Worm (Caenorhabditis elegans): Measurements from ENCODE around the gene F14H12.3.
A peak's percentile ranks its signal among the peaks of the same experiment; 100 is the strongest.

The F14H12.3 gene

ce11 chrX:4388834-4389409, 44.9 kb downstream of the F14H12.3 start, which contains the start of gene dpy-23 (continued):
- TF ChIP-seq F49E8.2 (tag; optimal IDR thresholded peaks at IDR 0.05; ENCODE audit: insufficient read depth) (no peak), ZK185.1 (tag; optimal IDR thresholded peaks at IDR 0.05; ENCODE audit: poor library complexity, severe bottlenecking) (peak; percentile 81), F22D6.2 (tag; optimal IDR thresholded peaks at IDR 0.05) (peak; percentile 35), nhr-90 (tag; optimal IDR thresholded peaks at IDR 0.05) (peak; percentile 2), snpc-1.1 (tag; optimal IDR thresholded peaks at IDR 0.05; ENCODE audit: insufficient read depth) (no peak), ets-4 (GFP tag; optimal IDR thresholded peaks at IDR 0.05) (peak; percentile 64), snpc-4 (GFP tag; optimal IDR thresholded peaks at IDR 0.05) (peak; percentile 42), snpc-4 (tag; optimal IDR thresholded peaks at IDR 0.05) (peak; percentile 2 to 55 (median 53)), madf-10 (tag; optimal IDR thresholded peaks at IDR 0.05) (peak; percentile 96), hrde-1 (tag; optimal IDR thresholded peaks at IDR 0.05; ENCODE audit: borderline replicate concordance) (no peak), C17E4.6 (GFP tag; IDR thresholded peaks at IDR 0.05) (no peak), ccch-3 (GFP tag; optimal IDR thresholded peaks at IDR 0.05) (no peak), let-607 (tag; optimal IDR thresholded peaks at IDR 0.05) (peak in 1 of 2 experiments; percentile 59), somi-1 (GFP tag; optimal IDR thresholded peaks at IDR 0.05) (peak; percentile 86), tlf-1 (GFP tag; optimal IDR thresholded peaks at IDR 0.05) (peak; percentile 38), chd-7 (tag; optimal IDR thresholded peaks at IDR 0.05) (peak; percentile 82), ama-1 (optimal IDR thresholded peaks at IDR 0.05) (no peak), ama-1 (GFP tag; optimal IDR thresholded peaks at IDR 0.05) (no peak), Y67H2A.10 (GFP tag; conservative IDR thresholded peaks at IDR 0.05) (peak; percentile 64), ekl-4 (GFP tag; IDR thresholded peaks at IDR 0.05) (peak; percentile 55), lin-54 (GFP tag; optimal IDR thresholded peaks at IDR 0.05) (peak; percentile 51), pha-4 (tag; optimal IDR thresholded peaks at IDR 0.05) (peak; percentile 33), ztf-18 (tag; optimal IDR thresholded peaks at IDR 0.05) (peak; percentile 19), dox-1 (GFP tag; IDR thresholded peaks at IDR 0.05) (peak; percentile 87), pbrm-1 (GFP tag; IDR thresholded peaks at IDR 0.05) (peak; percentile 87), K11D2.4 (GFP tag; IDR thresholded peaks at IDR 0.05) (peak; percentile 82), B0035.1 (tag; optimal IDR thresholded peaks at IDR 0.05) (peak; percentile 12), bed-2 (GFP tag; IDR thresholded peaks at IDR 0.05) (peak; percentile 80; the same call in 1 of the 2 replicates), rcor-1 (GFP tag; IDR thresholded peaks at IDR 0.05) (peak; percentile 61), tbp1 (GFP tag; optimal IDR thresholded peaks at IDR 0.05) (peak; percentile 49), akir-1 (GFP tag; optimal IDR thresholded peaks at IDR 0.05) (no peak), F23B12.7 (tag; optimal IDR thresholded peaks at IDR 0.05; ENCODE audit: insufficient read depth) (peak; percentile 70), B0336.3 (GFP tag; IDR thresholded peaks at IDR 0.05) (peak; percentile 81), zfh-2 (GFP tag; conservative IDR thresholded peaks at IDR 0.05) (peak; percentile 99), die-1 (tag; optimal IDR thresholded peaks at IDR 0.05) (peak; percentile 16), F52B5.7 (tag; optimal IDR thresholded peaks at IDR 0.05) (peak; percentile 4), efl-1 (GFP tag; optimal IDR thresholded peaks at IDR 0.05) (no peak), lin-35 (GFP tag; optimal IDR thresholded peaks at IDR 0.05) (peak in 1 of 3 experiments; percentile 75)

ce11 chrX:4391680-4392079, 47.7 kb downstream of the F14H12.3 start:
- TF ChIP-seq mxl-1 (tag; optimal IDR thresholded peaks at IDR 0.05) (no peak), nhr-90 (tag; optimal IDR thresholded peaks at IDR 0.05) (no peak), ztf-22 (GFP tag; optimal IDR thresholded peaks at IDR 0.05) (no peak), zfh-2 (GFP tag; conservative IDR thresholded peaks at IDR 0.05) (peak; percentile 33; the same call in 1 of the 2 replicates)
